Fruit fly (Drosophila melanogaster) whole organism, embryonic: ENCODE results near the gene CG4577.

Experiments used
- CG11247 ChIP-seq: fragments of 200-800 bp; sonication (Bioruptor generic); IDR thresholded peaks from 2 replicates; pipeline ENCODE4 v1.3.6; 2022; ENCODE audit warnings: missing biosample characterization, missing genetic modification characterization
- CG13894 ChIP-seq: fragments of 200-800 bp; sonication (Bioruptor generic); optimal IDR thresholded peaks from 3 replicates; lab custom pipeline; 2018; ENCODE audit warnings: missing biosample characterization, mild to moderate bottlenecking, missing genetic modification characterization, moderate library complexity
- CG15479 ChIP-seq: fragments of 200-800 bp; sonication (Bioruptor generic); optimal IDR thresholded peaks from 3 replicates; lab custom pipeline; 2019; ENCODE audit warnings: missing biosample characterization, mild to moderate bottlenecking, missing genetic modification characterization, moderate library complexity
- CG1792 ChIP-seq: fragments of 200-800 bp; sonication (Bioruptor generic); optimal IDR thresholded peaks from 2 replicates; lab custom pipeline; 2016; ENCODE audit warnings: missing biosample characterization, missing genetic modification characterization
- CG18764 ChIP-seq: fragments of 200-800 bp; sonication (Bioruptor generic); optimal IDR thresholded peaks from 3 replicates; lab custom pipeline; 2016; ENCODE audit warnings: missing biosample characterization, missing genetic modification characterization
- CG2202 ChIP-seq: fragments of 200-800 bp; sonication (Bioruptor generic); optimal IDR thresholded peaks from 2 replicates; lab custom pipeline; 2018; ENCODE audit warnings: missing biosample characterization, mild to moderate bottlenecking, missing genetic modification characterization
- CG34376 ChIP-seq: fragments of 200-800 bp; sonication (Bioruptor generic); optimal IDR thresholded peaks from 2 replicates; lab custom pipeline; 2018; ENCODE audit warnings: missing biosample characterization, mild to moderate bottlenecking, missing genetic modification characterization
- CG4282 ChIP-seq: fragments of 200-800 bp; sonication (Bioruptor generic); optimal IDR thresholded peaks from 2 replicates; lab custom pipeline; 2016; ENCODE audit warnings: missing biosample characterization, missing genetic modification characterization
- CG7357 ChIP-seq: fragments of 200-800 bp; sonication (Bioruptor generic); IDR thresholded peaks from 3 replicates; pipeline ENCODE4 v1.3.6; 2022; ENCODE audit warnings: missing biosample characterization, missing genetic modification characterization
- CG9609 ChIP-seq: fragments of 200-800 bp; sonication (Bioruptor generic); optimal IDR thresholded peaks from 3 replicates; lab custom pipeline; 2016; ENCODE audit warnings: missing biosample characterization, missing genetic modification characterization
- D19B ChIP-seq: fragments of 200-800 bp; sonication (Bioruptor generic); optimal IDR thresholded peaks from 2 replicates; lab custom pipeline; 2017; ENCODE audit warnings: missing biosample characterization, mild to moderate bottlenecking, missing genetic modification characterization
- Dad ChIP-seq: fragments of 200-800 bp; sonication (Bioruptor generic); optimal IDR thresholded peaks from 3 replicates; lab custom pipeline; 2016; ENCODE audit warnings: missing biosample characterization, missing genetic modification characterization
- Dek ChIP-seq: fragments of 200-800 bp; sonication (Bioruptor generic); optimal IDR thresholded peaks from 3 replicates; lab custom pipeline; 2019; ENCODE audit warnings: missing biosample characterization, mild to moderate bottlenecking, missing genetic modification characterization, moderate library complexity
- Dref ChIP-seq: fragments of 200-800 bp; sonication (Bioruptor generic); IDR thresholded peaks from 2 replicates; pipeline ENCODE4 v1.3.6; 2022; ENCODE audit warnings: missing biosample characterization, missing genetic modification characterization
- Drgx ChIP-seq: fragments of 200-800 bp; sonication (Bioruptor generic); IDR thresholded peaks from 2 replicates; pipeline ENCODE4 v1.3.6; 2022; ENCODE audit warnings: missing biosample characterization, missing genetic modification characterization
- E2f1 ChIP-seq: fragments of 200-800 bp; sonication (Bioruptor generic); IDR thresholded peaks from 2 replicates; pipeline ENCODE4 v1.3.6; 2022; ENCODE audit warnings: missing biosample characterization, missing genetic modification characterization
- H15 ChIP-seq: fragments of 200-800 bp; sonication (Bioruptor generic); IDR thresholded peaks from 3 replicates; pipeline ENCODE4 v1.3.6; 2022; ENCODE audit warnings: missing biosample characterization, missing genetic modification characterization
- HHEX ChIP-seq: fragments of 200-800 bp; sonication (Bioruptor generic); optimal IDR thresholded peaks from 3 replicates; lab custom pipeline; 2017; ENCODE audit warnings: missing biosample characterization, mild to moderate bottlenecking, missing genetic modification characterization, missing genetic modification reagents
- HLH3B ChIP-seq: fragments of 200-800 bp; sonication (Bioruptor generic); IDR thresholded peaks from 2 replicates; pipeline ENCODE4 v1.3.6; 2022; ENCODE audit warnings: missing biosample characterization, missing genetic modification characterization
- HLH4C ChIP-seq: fragments of 200-800 bp; sonication (Bioruptor generic); IDR thresholded peaks from 3 replicates; pipeline ENCODE4 v1.3.6; 2022; ENCODE audit warnings: missing biosample characterization, missing genetic modification characterization; ENCODE audit not compliant: partially characterized antibody
- Kr ChIP-seq: fragments of 200-800 bp; sonication (Bioruptor generic); optimal IDR thresholded peaks from 2 replicates; lab custom pipeline; 2017; ENCODE audit warnings: missing biosample characterization, mild to moderate bottlenecking, missing genetic modification characterization
- Lhr ChIP-seq: fragments of 200-800 bp; sonication (Bioruptor generic); optimal IDR thresholded peaks from 3 replicates; lab custom pipeline; 2017; ENCODE audit warnings: mild to moderate bottlenecking, missing biosample characterization, missing genetic modification reagents, missing genetic modification characterization
- Med ChIP-seq: fragments of 200-800 bp; sonication (Bioruptor generic); peaks from one replicate; lab custom pipeline; 2016; ENCODE audit warnings: missing biosample characterization, missing genetic modification characterization, mild to moderate bottlenecking, inconsistent platforms, moderate library complexity
- NC2α ChIP-seq: fragments of 200-800 bp; sonication (Bioruptor generic); optimal IDR thresholded peaks from 2 replicates; lab custom pipeline; 2016; ENCODE audit warnings: missing biosample characterization, missing genetic modification characterization
- Neu2 ChIP-seq: fragments of 200-800 bp; sonication (Bioruptor generic); optimal IDR thresholded peaks from 3 replicates; lab custom pipeline; 2016; ENCODE audit warnings: missing biosample characterization, missing genetic modification characterization, borderline replicate concordance
- Oli ChIP-seq: fragments of 200-800 bp; sonication (Bioruptor generic); optimal IDR thresholded peaks from 2 replicates; lab custom pipeline; 2018; ENCODE audit warnings: missing biosample characterization, mild to moderate bottlenecking, missing genetic modification characterization, moderate library complexity
- Rx ChIP-seq: fragments of 200-800 bp; sonication (Bioruptor generic); IDR thresholded peaks from 2 replicates; pipeline ENCODE4 v1.3.6; 2022; ENCODE audit warnings: missing biosample characterization, missing genetic modification characterization
- Usf ChIP-seq: fragments of 200-800 bp; sonication (Bioruptor generic); optimal IDR thresholded peaks from 2 replicates; lab custom pipeline; 2017; ENCODE audit warnings: missing genotype, missing biosample characterization, missing genetic modification characterization
- ac ChIP-seq: fragments of 200-800 bp; sonication (Bioruptor generic); optimal IDR thresholded peaks from 3 replicates; lab custom pipeline; 2017; ENCODE audit warnings: missing biosample characterization, mild to moderate bottlenecking, missing genetic modification characterization
- cad ChIP-seq: fragments of >200 bp; optimal IDR thresholded peaks from 2 replicates; lab custom pipeline; 2017; ENCODE audit warnings: missing biosample characterization, missing genetic modification characterization
- crol ChIP-seq: fragments of 200-800 bp; sonication (Bioruptor generic); IDR thresholded peaks from 2 replicates; pipeline ENCODE4 v1.3.6; 2022; ENCODE audit warnings: missing biosample characterization, missing genetic modification characterization
- cwo ChIP-seq: fragments of 200-800 bp; sonication (Bioruptor generic); optimal IDR thresholded peaks from 3 replicates; lab custom pipeline; 2017; ENCODE audit warnings: missing biosample characterization, missing genetic modification characterization, mild to moderate bottlenecking, moderate library complexity, missing genetic modification reagents
- eve ChIP-seq, 2 experiments: fragments of >200 bp; optimal IDR thresholded peaks; 2 replicates each; lab custom pipeline; 2017; ENCODE audit warnings: missing biosample characterization in 2 of 2, missing genetic modification characterization in 2 of 2
- grn ChIP-seq: fragments of 200-800 bp; sonication (Bioruptor generic); optimal IDR thresholded peaks from 3 replicates; lab custom pipeline; 2017; ENCODE audit warnings: missing biosample characterization, missing genetic modification characterization
- inv ChIP-seq: fragments of 200-800 bp; sonication (Bioruptor generic); IDR thresholded peaks from 2 replicates; pipeline ENCODE4 v1.3.6; 2022; ENCODE audit warnings: missing biosample characterization, missing genetic modification characterization; ENCODE audit not compliant: partially characterized antibody
- jumu ChIP-seq: fragments of 200-800 bp; sonication (Bioruptor generic); optimal IDR thresholded peaks from 3 replicates; lab custom pipeline; 2016; ENCODE audit warnings: missing biosample characterization, missing genetic modification characterization
- kni ChIP-seq: fragments of 200-800 bp; sonication (Bioruptor generic); optimal IDR thresholded peaks from 3 replicates; lab custom pipeline; 2017; ENCODE audit warnings: mild to moderate bottlenecking, missing biosample characterization, missing genetic modification reagents, missing genetic modification characterization
- mirr ChIP-seq: fragments of 200-800 bp; sonication (Bioruptor generic); optimal IDR thresholded peaks from 3 replicates; lab custom pipeline; 2018; ENCODE audit warnings: missing biosample characterization, mild to moderate bottlenecking, missing genetic modification characterization
- odd ChIP-seq: fragments of 200-800 bp; sonication (Bioruptor generic); optimal IDR thresholded peaks from 2 replicates; lab custom pipeline; 2017; ENCODE audit warnings: missing biosample characterization, mild to moderate bottlenecking, missing genetic modification characterization
- psq ChIP-seq: fragments of 200-800 bp; sonication (Bioruptor generic); optimal IDR thresholded peaks from 2 replicates; lab custom pipeline; 2017; ENCODE audit warnings: missing biosample characterization, missing genetic modification characterization
- rib ChIP-seq: fragments of 200-800 bp; sonication (Bioruptor generic); IDR thresholded peaks from 2 replicates; pipeline ENCODE4 v1.3.6; 2022; ENCODE audit warnings: missing biosample characterization, missing genetic modification characterization
- ro ChIP-seq: fragments of 200-800 bp; sonication (Bioruptor generic); IDR thresholded peaks from 2 replicates; pipeline ENCODE4 v1.3.6; 2022; ENCODE audit warnings: missing biosample characterization, missing genetic modification characterization
- sd ChIP-seq: fragments of 200-800 bp; sonication (Bioruptor generic); optimal IDR thresholded peaks from 3 replicates; lab custom pipeline; 2018; ENCODE audit warnings: missing biosample characterization, mild to moderate bottlenecking, missing genetic modification characterization, moderate library complexity
- sima ChIP-seq: fragments of 200-800 bp; sonication (Bioruptor generic); optimal IDR thresholded peaks from 2 replicates; lab custom pipeline; 2016; ENCODE audit warnings: missing biosample characterization, missing genetic modification characterization
- slp2 ChIP-seq: fragments of 200-800 bp; sonication (Bioruptor generic); optimal IDR thresholded peaks from 2 replicates; lab custom pipeline; 2016; ENCODE audit warnings: missing biosample characterization, missing genetic modification characterization
- tio ChIP-seq: fragments of 200-800 bp; sonication (Bioruptor generic); optimal IDR thresholded peaks from 2 replicates; lab custom pipeline; 2017; ENCODE audit warnings: missing biosample characterization, missing genetic modification characterization, inconsistent platforms

The CG4577 gene

DNA sequence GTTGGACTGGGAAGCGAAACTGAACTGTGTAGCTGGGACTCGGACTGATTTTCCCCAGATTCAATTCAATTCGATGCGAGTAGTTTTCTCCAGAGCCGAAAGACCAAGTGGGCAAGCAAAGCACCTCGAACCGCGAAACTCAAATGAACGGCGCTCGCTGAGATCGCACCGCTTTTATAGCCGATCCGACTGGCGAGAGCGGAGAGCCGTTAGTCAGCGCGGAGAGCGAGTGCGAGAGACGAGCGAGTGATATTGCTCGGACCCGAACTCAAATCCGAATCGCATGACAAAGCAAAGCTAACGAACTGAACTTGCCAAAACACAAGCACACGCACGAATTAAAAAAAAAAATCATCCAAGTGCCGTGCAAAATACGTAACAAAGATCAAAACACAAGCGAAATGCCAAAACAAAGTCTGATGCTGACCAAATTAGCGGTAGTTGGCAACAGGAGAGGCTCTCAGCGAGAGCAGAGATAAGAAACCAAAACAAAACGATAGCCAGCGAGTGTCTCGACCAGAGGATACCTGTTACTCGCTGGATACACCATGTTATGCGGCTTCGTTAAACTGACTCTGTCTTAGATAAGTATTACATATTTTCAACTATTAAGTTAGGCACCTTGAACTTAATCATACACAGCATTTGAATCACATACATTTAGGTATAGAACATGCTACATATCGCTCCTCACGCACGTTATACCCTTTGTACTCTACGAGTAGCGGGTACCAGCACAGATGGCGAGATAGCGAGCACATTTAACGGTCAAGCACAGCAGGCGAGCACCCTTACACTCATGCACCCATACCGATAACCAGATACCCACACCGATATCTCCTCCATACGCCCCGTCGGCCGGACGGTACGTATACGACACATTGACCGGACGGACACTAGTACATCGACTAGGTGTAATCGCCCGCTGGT lies 15.3 kb upstream of the CG4577 start (continued):
- TF ChIP-seq odd (GFP tag; lab: Kevin White, UChicago) (peak; percentile 26), CG4282 (GFP tag; lab: Kevin White, UChicago) (no peak), slp2 (GFP tag; lab: Kevin White, UChicago) (peak; percentile 17), HHEX (GFP tag; lab: Kevin White, UChicago) (peak; percentile 65), CG7357 (GFP tag; lab: Robert Waterston, UW) (peak; percentile 63), Kr (GFP tag; lab: Kevin White, UChicago) (no peak), jumu (GFP tag; lab: Kevin White, UChicago) (peak; percentile 77), kni (GFP tag; lab: Kevin White, UChicago) (no peak), E2f1 (GFP tag; lab: Robert Waterston, UW) (peak; percentile 75), Usf (peak; percentile 56), CG1792 (GFP tag; lab: Kevin White, UChicago) (peak; percentile 9)

- TF ChIP-seq crol (GFP tag; lab: Robert Waterston, UW) (peak; percentile 23; the same call in 1 of the 2 replicates), Neu2 (GFP tag; lab: Kevin White, UChicago) (no peak), grn (GFP tag; lab: Kevin White, UChicago) (peak; percentile 42), tio (no peak), CG11247 (GFP tag; lab: Robert Waterston, UW) (no peak), sima (GFP tag; lab: Kevin White, UChicago) (no peak), Med (GFP tag; lab: Kevin White, UChicago) (peak; percentile 59), Lhr (GFP tag; lab: Kevin White, UChicago) (no peak), slp2 (GFP tag; lab: Kevin White, UChicago) (no peak), CG15479 (peak; percentile 15), jumu (GFP tag; lab: Kevin White, UChicago) (no peak), Dad (GFP tag; lab: Kevin White, UChicago) (no peak), ac (GFP tag; lab: Kevin White, UChicago) (no peak), mirr (peak; percentile 11), Dek (tag; lab: Kevin White, UChicago) (no peak), eve (GFP tag; optimal IDR thresholded peaks at IDR 0.05; lab: Kevin White, UChicago) (no peak), ro (no peak), CG34376 (GFP tag; lab: Kevin White, UChicago) (peak; percentile 23), CG13894 (tag; lab: Kevin White, UChicago) (no peak), Dref (GFP tag; lab: Robert Waterston, UW) (no peak), CG9609 (no peak), rib (GFP tag; lab: Robert Waterston, UW) (0 out of 2 replicates have a peak, but pooled peaks have one; percentile 9), H15 (GFP tag; lab: Robert Waterston, UW) (no peak), Oli (tag; lab: Kevin White, UChicago) (no peak), NC2α (GFP tag; lab: Kevin White, UChicago) (no peak), CG2202 (tag; lab: Kevin White, UChicago) (no peak), sd (tag; lab: Kevin White, UChicago) (peak; percentile 9), D19B (GFP tag; lab: Kevin White, UChicago) (no peak), CG18764 (GFP tag; lab: Kevin White, UChicago) (no peak), HLH3B (GFP tag; lab: Robert Waterston, UW) (no peak), HLH4C (GFP tag; lab: Robert Waterston, UW) (no peak), inv (GFP tag; lab: Robert Waterston, UW) (no peak), Drgx (GFP tag; lab: Robert Waterston, UW) (0 out of 2 replicates have a peak, but pooled peaks have one; percentile 21), cwo (GFP tag; lab: Kevin White, UChicago) (peak; percentile 32), Usf (no peak), psq (GFP tag; lab: Kevin White, UChicago) (no peak), Rx (GFP tag; lab: Robert Waterston, UW) (no peak), cad (GFP tag; lab: Kevin White, UChicago) (no peak)
Observed at dm6 chr2L:1120206-1120902, 14.1 kb upstream of the CG4577 start.
